Fruit fly (Drosophila melanogaster) whole organism, embryonic: ENCODE results near the gene stg1.

ENCODE experiments used
- Adf1 ChIP-seq: fragments of 200-800 bp; sonication (Bioruptor generic); IDR thresholded peaks from 2 replicates; pipeline ENCODE4 v1.3.6; 2022; ENCODE audit warnings: missing biosample characterization, missing genetic modification characterization
- Atf6 ChIP-seq: fragments of 200-800 bp; sonication (Bioruptor generic); IDR thresholded peaks from 2 replicates; pipeline ENCODE4 v1.3.6; 2022; ENCODE audit warnings: missing biosample characterization, missing genetic modification characterization
- CG10274 ChIP-seq: fragments of 200-800 bp; sonication (Bioruptor generic); optimal IDR thresholded peaks from 3 replicates; lab custom pipeline; 2017; ENCODE audit warnings: missing biosample characterization, mild to moderate bottlenecking, missing genetic modification characterization
- CG10321 ChIP-seq: fragments of 200-800 bp; sonication (Bioruptor generic); IDR thresholded peaks from 2 replicates; pipeline ENCODE4 v1.3.6; 2022; ENCODE audit warnings: missing biosample characterization, missing genetic modification characterization
- CG12155 ChIP-seq: fragments of 200-800 bp; sonication (Bioruptor generic); optimal IDR thresholded peaks from 3 replicates; lab custom pipeline; 2016; ENCODE audit warnings: missing biosample characterization, missing genetic modification characterization
- CG13296 ChIP-seq: fragments of 200-800 bp; sonication (Bioruptor generic); optimal IDR thresholded peaks from 3 replicates; lab custom pipeline; 2018; ENCODE audit warnings: missing biosample characterization, mild to moderate bottlenecking, missing genetic modification characterization
- CG13894 ChIP-seq: fragments of 200-800 bp; sonication (Bioruptor generic); optimal IDR thresholded peaks from 3 replicates; lab custom pipeline; 2018; ENCODE audit warnings: missing biosample characterization, mild to moderate bottlenecking, missing genetic modification characterization, moderate library complexity
- CG1832 ChIP-seq: fragments of 200-800 bp; sonication (Bioruptor generic); optimal IDR thresholded peaks from 2 replicates; lab custom pipeline; 2017; ENCODE audit warnings: missing biosample characterization, mild to moderate bottlenecking, missing genetic modification characterization, inconsistent platforms
- CG18476 ChIP-seq: fragments of 200-800 bp; sonication (Bioruptor generic); optimal IDR thresholded peaks from 2 replicates; lab custom pipeline; 2016; ENCODE audit warnings: missing biosample characterization, mild to moderate bottlenecking, missing genetic modification characterization
- CG2120 ChIP-seq: fragments of 200-800 bp; sonication (Bioruptor generic); optimal IDR thresholded peaks from 3 replicates; lab custom pipeline; 2016; ENCODE audit warnings: missing biosample characterization, missing genetic modification characterization
- CG30020 ChIP-seq: fragments of 200-800 bp; optimal IDR thresholded peaks from 2 replicates; lab custom pipeline; 2019; ENCODE audit warnings: missing biosample characterization, mild to moderate bottlenecking, missing genetic modification characterization, moderate library complexity
- CG30431 ChIP-seq: fragments of 200-800 bp; sonication (Bioruptor generic); optimal IDR thresholded peaks from 2 replicates; lab custom pipeline; 2017; ENCODE audit warnings: missing biosample characterization, missing genetic modification characterization
- CG32532 ChIP-seq: fragments of 200-800 bp; sonication (Bioruptor generic); IDR thresholded peaks from 2 replicates; pipeline ENCODE4 v1.3.6; 2022; ENCODE audit warnings: missing biosample characterization, missing genetic modification characterization
- CG3847 ChIP-seq: fragments of 200-800 bp; sonication (Bioruptor generic); IDR thresholded peaks from 2 replicates; pipeline ENCODE4 v1.3.6; 2022; ENCODE audit warnings: missing biosample characterization, missing genetic modification characterization
- CG6813 ChIP-seq: fragments of 200-800 bp; sonication (Bioruptor generic); optimal IDR thresholded peaks from 2 replicates; lab custom pipeline; 2017; ENCODE audit warnings: missing biosample characterization, missing genetic modification characterization, mild to moderate bottlenecking, moderate library complexity, missing genetic modification reagents
- CG7556 ChIP-seq: fragments of 200-800 bp; sonication (Bioruptor generic); optimal IDR thresholded peaks from 2 replicates; lab custom pipeline; 2017; ENCODE audit warnings: missing biosample characterization, mild to moderate bottlenecking, missing genetic modification characterization
- CG8359 ChIP-seq: fragments of 200-800 bp; sonication (Bioruptor generic); optimal IDR thresholded peaks from 2 replicates; lab custom pipeline; 2017; ENCODE audit warnings: missing biosample characterization, mild to moderate bottlenecking, missing genetic modification characterization, borderline replicate concordance
- CG9215 ChIP-seq: fragments of 200-800 bp; sonication (Bioruptor generic); IDR thresholded peaks from 2 replicates; pipeline ENCODE4 v1.3.6; 2022; ENCODE audit warnings: missing biosample characterization, missing genetic modification characterization
- CG9932 ChIP-seq: fragments of 200-800 bp; sonication (Bioruptor generic); IDR thresholded peaks from 2 replicates; pipeline ENCODE4 v1.3.6; 2022; ENCODE audit warnings: missing biosample characterization, missing genetic modification characterization
- D19B ChIP-seq: fragments of 200-800 bp; sonication (Bioruptor generic); optimal IDR thresholded peaks from 2 replicates; lab custom pipeline; 2017; ENCODE audit warnings: missing biosample characterization, mild to moderate bottlenecking, missing genetic modification characterization
- Dbx ChIP-seq: fragments of 200-800 bp; sonication (Bioruptor generic); IDR thresholded peaks from 3 replicates; pipeline ENCODE4 v1.3.6; 2022; ENCODE audit warnings: missing biosample characterization, missing genetic modification characterization
- Dip3 ChIP-seq: fragments of 200-800 bp; sonication (Bioruptor generic); optimal IDR thresholded peaks from 3 replicates; lab custom pipeline; 2016; ENCODE audit warnings: missing biosample characterization, missing genetic modification characterization
- Drgx ChIP-seq: fragments of 200-800 bp; sonication (Bioruptor generic); IDR thresholded peaks from 2 replicates; pipeline ENCODE4 v1.3.6; 2022; ENCODE audit warnings: missing biosample characterization, missing genetic modification characterization
- Meics ChIP-seq: fragments of 200-800 bp; sonication (Bioruptor generic); optimal IDR thresholded peaks from 2 replicates; lab custom pipeline; 2017; ENCODE audit warnings: missing biosample characterization, mild to moderate bottlenecking, missing genetic modification characterization
- Rfx ChIP-seq: fragments of 200-800 bp; sonication (Bioruptor generic); IDR thresholded peaks from 2 replicates; pipeline ENCODE4 v1.3.6; 2022; ENCODE audit warnings: missing biosample characterization, missing genetic modification characterization
- Scr ChIP-seq: fragments of 200-800 bp; sonication (Bioruptor generic); IDR thresholded peaks from 2 replicates; pipeline ENCODE4 v1.3.6; 2022; ENCODE audit warnings: missing biosample characterization, missing genetic modification characterization; ENCODE audit not compliant: partially characterized antibody
- Sry-β ChIP-seq: fragments of 200-800 bp; sonication (Bioruptor generic); optimal IDR thresholded peaks from 2 replicates; lab custom pipeline; 2018; ENCODE audit warnings: missing biosample characterization, mild to moderate bottlenecking, missing genetic modification characterization, moderate library complexity
- Usf ChIP-seq: fragments of 200-800 bp; sonication (Bioruptor generic); optimal IDR thresholded peaks from 2 replicates; lab custom pipeline; 2017; ENCODE audit warnings: missing genotype, missing biosample characterization, missing genetic modification characterization
- ab ChIP-seq: fragments of 200-800 bp; sonication (Bioruptor generic); optimal IDR thresholded peaks from 2 replicates; lab custom pipeline; 2016; ENCODE audit warnings: missing biosample characterization, missing genetic modification characterization
- al ChIP-seq: fragments of 200-800 bp; sonication (Bioruptor generic); IDR thresholded peaks from 2 replicates; pipeline ENCODE4 v1.3.6; 2022; ENCODE audit warnings: missing biosample characterization, missing genetic modification characterization
- ara ChIP-seq: fragments of 200-800 bp; sonication (Bioruptor generic); IDR thresholded peaks from 2 replicates; pipeline ENCODE4 v1.3.6; 2022; ENCODE audit warnings: missing biosample characterization, missing genetic modification characterization
- dmrt99B ChIP-seq: fragments of 200-800 bp; sonication (Bioruptor generic); optimal IDR thresholded peaks from 2 replicates; lab custom pipeline; 2018; ENCODE audit warnings: missing biosample characterization, mild to moderate bottlenecking, missing genetic modification characterization, moderate library complexity
- ham ChIP-seq: fragments of 200-800 bp; sonication (Bioruptor generic); IDR thresholded peaks from 2 replicates; pipeline ENCODE4 v1.3.6; 2022; ENCODE audit warnings: missing biosample characterization, missing genetic modification characterization
- hbn ChIP-seq: fragments of 200-800 bp; sonication (Bioruptor generic); IDR thresholded peaks from 2 replicates; pipeline ENCODE4 v1.3.6; 2022; ENCODE audit warnings: missing biosample characterization, missing genetic modification characterization; ENCODE audit not compliant: partially characterized antibody
- jing ChIP-seq: fragments of 200-800 bp; sonication (Bioruptor generic); optimal IDR thresholded peaks from 2 replicates; lab custom pipeline; 2018; ENCODE audit warnings: missing biosample characterization, mild to moderate bottlenecking, missing genetic modification characterization
- jumu ChIP-seq: fragments of 200-800 bp; sonication (Bioruptor generic); optimal IDR thresholded peaks from 3 replicates; lab custom pipeline; 2016; ENCODE audit warnings: missing biosample characterization, missing genetic modification characterization
- ken ChIP-seq: fragments of 200-800 bp; sonication (Bioruptor generic); IDR thresholded peaks from 3 replicates; pipeline ENCODE4 v1.3.6; 2022; ENCODE audit warnings: missing biosample characterization, missing genetic modification characterization
- lilli ChIP-seq: fragments of 200-800 bp; sonication (Bioruptor generic); optimal IDR thresholded peaks from 3 replicates; lab custom pipeline; 2016; ENCODE audit warnings: missing biosample characterization, missing genetic modification characterization
- maf-S ChIP-seq: fragments of 200-800 bp; sonication (Bioruptor generic); optimal IDR thresholded peaks from 2 replicates; lab custom pipeline; 2016; ENCODE audit warnings: missing biosample characterization, missing genetic modification characterization
- nom ChIP-seq: fragments of 200-800 bp; sonication (Bioruptor generic); optimal IDR thresholded peaks from 2 replicates; lab custom pipeline; 2017; ENCODE audit warnings: missing biosample characterization, missing genetic modification characterization, mild to moderate bottlenecking, moderate library complexity, missing genetic modification reagents
- prd ChIP-seq, 3 experiments: fragments of >200 bp in 2 of 3; fragments of 200-800 bp in 1 of 3; sonication (Bioruptor generic) in 1 of 3; optimal IDR thresholded peaks in 2 of 3; IDR thresholded peaks in 1 of 3; 2 replicates in 2 of 3; 3 replicates in 1 of 3; pipeline versions ENCODE4 v1.3.6 to Lab custom; 2017 to 2022; ENCODE audit warnings: missing biosample characterization in 1 of 3, missing genetic modification characterization in 1 of 3
- schlank ChIP-seq: fragments of 200-800 bp; sonication (Bioruptor generic); optimal IDR thresholded peaks from 2 replicates; lab custom pipeline; 2018; ENCODE audit warnings: missing biosample characterization, mild to moderate bottlenecking, missing genetic modification characterization
- slbo ChIP-seq: fragments of 200-800 bp; sonication (Bioruptor generic); IDR thresholded peaks from 2 replicates; pipeline ENCODE4 v1.3.6; 2022; ENCODE audit warnings: missing biosample characterization, missing genetic modification characterization
- so ChIP-seq: fragments of 200-800 bp; sonication (Bioruptor generic); IDR thresholded peaks from 3 replicates; pipeline ENCODE4 v1.3.6; 2022; ENCODE audit warnings: missing biosample characterization, missing genetic modification characterization
- wdn ChIP-seq: fragments of 200-800 bp; sonication (Bioruptor generic); IDR thresholded peaks from 2 replicates; pipeline ENCODE4 v1.3.6; 2022; ENCODE audit warnings: missing biosample characterization, missing genetic modification characterization

The stg1 gene

dm6 chrX:21124176-21124575 is 30.5 kb downstream of the stg1 start (continued):
- TF ChIP-seq jumu (GFP tag; lab: Kevin White, UChicago): peak; percentile 26

dm6 chrX:21125966-21126553 is 32.4 kb downstream of the stg1 start:
- TF ChIP-seq CG13894: peak; percentile 90
- TF ChIP-seq schlank (tag; lab: Kevin White, UChicago): no peak

- peak; percentile 94 for TF ChIP-seq CG8359
- TF ChIP-seq CG10274 (GFP tag; lab: Kevin White, UChicago): no peak
- no peak for TF ChIP-seq CG13296 (GFP tag; lab: Kevin White, UChicago)
- TF ChIP-seq Scr: no peak
Measured at dm6 chrX:21126790-21127189, 33.1 kb downstream of the stg1 start.

- TF ChIP-seq CG9932 (GFP tag; lab: Robert Waterston, UW): peak; percentile 68; the same call in 1 of the 2 replicates
- TF ChIP-seq al: peak; percentile 50; the same call in 1 of the 2 replicates
- no peak for TF ChIP-seq CG3847 (GFP tag; lab: Robert Waterston, UW)
- TF ChIP-seq CG1832 (GFP tag; lab: Kevin White, UChicago): no peak
- no peak for TF ChIP-seq CG6813
- no peak for TF ChIP-seq CG18476 (GFP tag; lab: Kevin White, UChicago)
- no peak for TF ChIP-seq CG7556 (GFP tag; lab: Kevin White, UChicago)
- TF ChIP-seq CG30020 (tag; lab: Kevin White, UChicago): no peak
- no peak for TF ChIP-seq Sry-β (GFP tag; lab: Kevin White, UChicago)
- TF ChIP-seq Atf6: no peak
- TF ChIP-seq ab (GFP tag; lab: Kevin White, UChicago): no peak
- no peak for TF ChIP-seq CG30431
- peak; percentile 44 for TF ChIP-seq CG2120 (GFP tag; lab: Kevin White, UChicago)
- TF ChIP-seq maf-S (GFP tag; lab: Kevin White, UChicago): no peak
- TF ChIP-seq Drgx (GFP tag; lab: Robert Waterston, UW): 0 out of 2 replicates have a peak, but pooled peaks have one; percentile 22
- peak; percentile 20 for TF ChIP-seq Meics
- TF ChIP-seq Rfx (GFP tag; lab: Robert Waterston, UW): peak; percentile 60; the same call in 1 of the 2 replicates
- TF ChIP-seq CG10321: no peak
- TF ChIP-seq nom (GFP tag; lab: Kevin White, UChicago): peak; percentile 19
- no peak for TF ChIP-seq ara (GFP tag; lab: Robert Waterston, UW)
- TF ChIP-seq ham (GFP tag; lab: Robert Waterston, UW): no peak
- TF ChIP-seq ken (GFP tag; lab: Robert Waterston, UW): no peak
- peak; percentile 41; the same call in 1 of the 3 replicates for TF ChIP-seq Dbx (GFP tag; lab: Robert Waterston, UW)
- TF ChIP-seq CG9215: peak; percentile 18; the same call in 1 of the 2 replicates
- no peak for TF ChIP-seq Usf
- no peak for TF ChIP-seq CG12155 (GFP tag; lab: Kevin White, UChicago)
- TF ChIP-seq prd (optimal IDR thresholded peaks at IDR 0.05; lab: Kevin White, UChicago): no peak
- peak; percentile 32; the same call in 1 of the 3 replicates for TF ChIP-seq prd (GFP tag; IDR thresholded peaks at IDR 0.05; lab: Robert Waterston, UW)
- TF ChIP-seq D19B (GFP tag; lab: Kevin White, UChicago): no peak
- peak; percentile 64; the same call in 1 of the 2 replicates for TF ChIP-seq CG32532 (GFP tag; lab: Robert Waterston, UW)
- TF ChIP-seq slbo (GFP tag; lab: Robert Waterston, UW): peak; percentile 63
- TF ChIP-seq hbn (GFP tag; lab: Robert Waterston, UW): no peak
- TF ChIP-seq CG13894: peak; percentile 10
- TF ChIP-seq Dip3 (GFP tag; lab: Kevin White, UChicago): no peak
- TF ChIP-seq dmrt99B: no peak
- TF ChIP-seq Adf1 (GFP tag; lab: Robert Waterston, UW): no peak
- TF ChIP-seq jing (GFP tag; lab: Kevin White, UChicago): no peak
- TF ChIP-seq lilli: peak; percentile 19
- TF ChIP-seq wdn: no peak
- TF ChIP-seq Scr: no peak
- TF ChIP-seq so (GFP tag; lab: Robert Waterston, UW): no peak
Measured at dm6 chrX:21127267-21127666, 33.6 kb downstream of the stg1 start.
